Worm (Caenorhabditis elegans): ENCODE data around the gene suox-1.

The suox-1 gene

DNA sequence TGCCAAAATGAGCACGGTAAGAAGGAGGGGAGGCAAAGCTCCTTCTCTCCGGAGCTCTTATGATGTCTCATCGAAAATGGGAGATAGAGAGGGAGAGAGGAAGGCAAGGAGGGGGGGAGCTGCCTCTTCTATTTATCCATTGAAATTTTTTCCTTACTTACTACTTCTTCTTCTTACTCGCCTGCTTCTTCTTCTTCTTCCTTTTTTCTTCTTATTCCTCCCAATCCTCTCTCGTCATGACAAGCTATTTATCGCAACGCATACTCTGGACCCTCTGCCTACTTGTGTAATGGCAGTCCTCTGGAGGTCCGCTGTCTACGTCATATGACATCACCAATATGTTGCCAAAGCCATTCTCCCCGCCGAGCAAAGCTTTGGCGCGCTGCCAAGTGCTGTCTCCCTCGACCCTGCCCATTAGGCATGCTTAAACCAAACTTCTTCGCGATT lies 37.9 kb downstream of the suox-1 start (continued):
- TF ChIP-seq rec-8 (tag; optimal IDR thresholded peaks at IDR 0.05) (no peak), let-607 (tag; optimal IDR thresholded peaks at IDR 0.05) (no peak), ztf-3 (GFP tag; optimal IDR thresholded peaks at IDR 0.05) (no peak), F49E8.2 (tag; optimal IDR thresholded peaks at IDR 0.05; ENCODE audit: insufficient read depth) (no peak), F10E7.11 (tag; optimal IDR thresholded peaks at IDR 0.05) (no peak), F57A8.1 (GFP tag; optimal IDR thresholded peaks at IDR 0.05) (no peak), ccch-3 (GFP tag; optimal IDR thresholded peaks at IDR 0.05) (no peak), hlh-26 (GFP tag; conservative IDR thresholded peaks at IDR 0.05) (no peak), ceh-58 (GFP tag; IDR thresholded peaks at IDR 0.05) (no peak), lsl-1 (GFP tag; optimal IDR thresholded peaks at IDR 0.05) (no peak), nhr-120 (GFP tag; IDR thresholded peaks at IDR 0.05) (no peak), tbx-9 (tag; optimal IDR thresholded peaks at IDR 0.05; ENCODE audit: borderline replicate concordance) (no peak), hmg-1.2 (GFP tag; IDR thresholded peaks at IDR 0.05) (peak; percentile 34), dpff-1 (tag; optimal IDR thresholded peaks at IDR 0.05) (no peak), pha-4 (tag; optimal IDR thresholded peaks at IDR 0.05) (no peak), repo-1 (tag; optimal IDR thresholded peaks at IDR 0.05) (no peak), Y56A3A.18 (GFP tag; IDR thresholded peaks at IDR 0.05) (no peak), ekl-4 (GFP tag; IDR thresholded peaks at IDR 0.05) (no peak), ceh-79 (tag; optimal IDR thresholded peaks at IDR 0.05) (no peak), cebp-1 (GFP tag; IDR thresholded peaks at IDR 0.05) (no peak), cebp-1 (tag; optimal IDR thresholded peaks at IDR 0.05) (peak; percentile 48), ztf-22 (GFP tag; optimal IDR thresholded peaks at IDR 0.05) (no peak), attf-3 (GFP tag; conservative IDR thresholded peaks at IDR 0.05) (no peak), madf-8 (GFP tag; conservative IDR thresholded peaks at IDR 0.05) (no peak), rcor-1 (GFP tag; IDR thresholded peaks at IDR 0.05) (no peak), nhr-179 (tag; optimal IDR thresholded peaks at IDR 0.05) (no peak), madf-3 (GFP tag; IDR thresholded peaks at IDR 0.05) (no peak), B0035.1 (tag; optimal IDR thresholded peaks at IDR 0.05) (no peak), ztf-28 (GFP tag; IDR thresholded peaks at IDR 0.05) (no peak), ztf-25 (GFP tag; IDR thresholded peaks at IDR 0.05) (no peak), cebp-2 (GFP tag; IDR thresholded peaks at IDR 0.05) (no peak), bed-1 (GFP tag; IDR thresholded peaks at IDR 0.05) (no peak), lin-26 (GFP tag; IDR thresholded peaks at IDR 0.05) (no peak)

DNA sequence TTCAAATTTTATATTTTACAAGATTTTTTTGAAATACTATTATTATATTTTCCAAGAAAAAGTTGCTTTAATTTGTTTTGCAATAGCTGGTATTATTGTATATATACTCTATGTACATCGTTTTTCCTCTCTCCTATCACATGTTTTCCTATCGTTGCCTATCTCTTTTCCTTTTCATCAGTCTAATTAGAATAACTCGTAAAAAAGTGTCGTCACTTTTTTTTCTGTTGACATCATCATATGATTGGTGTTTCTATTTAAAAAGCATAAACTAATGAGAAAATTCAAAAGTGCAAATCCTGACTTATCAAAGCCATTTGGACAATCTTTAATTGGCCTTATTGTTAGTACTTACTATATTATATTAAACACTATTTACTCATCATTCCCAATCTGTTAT lies 38.7 kb downstream of the suox-1 start:
- no peak for TF ChIP-seq athp-1 (tag; optimal IDR thresholded peaks at IDR 0.05)
- no peak for TF ChIP-seq rec-8 (tag; optimal IDR thresholded peaks at IDR 0.05)
- no peak for TF ChIP-seq egl-18 (GFP tag; IDR thresholded peaks at IDR 0.05)
- no peak for TF ChIP-seq nhr-179 (tag; optimal IDR thresholded peaks at IDR 0.05)
- TF ChIP-seq nhr-120 (GFP tag; IDR thresholded peaks at IDR 0.05), result no peak
- no peak for TF ChIP-seq nfyb-1 (GFP tag; IDR thresholded peaks at IDR 0.05)
- no peak for TF ChIP-seq ekl-4 (GFP tag; IDR thresholded peaks at IDR 0.05)

DNA sequence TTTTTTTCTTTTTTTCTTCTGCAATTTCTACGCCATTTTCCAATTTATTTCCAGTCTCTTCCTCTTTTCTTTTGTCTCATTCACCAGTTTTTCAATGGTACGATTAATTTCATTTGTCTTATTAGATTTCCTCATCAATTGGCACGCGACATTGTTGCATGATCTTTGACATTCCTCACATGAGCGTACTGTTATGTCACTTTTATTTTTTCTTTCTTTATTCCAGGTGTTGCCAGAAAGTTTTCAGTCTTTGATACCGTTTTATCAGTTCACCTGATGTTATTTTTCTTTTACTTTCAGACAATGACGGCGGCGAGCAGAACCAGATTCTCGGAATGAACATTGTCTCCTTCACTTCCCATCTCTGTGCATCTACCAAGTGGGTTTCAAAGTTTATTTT lies 40.0 kb downstream of the suox-1 start, which contains the start of the genes olrn-1 and C02C6.14:
Gene olrn-1, plus strand, starts transcription at position 301 of the 400 bp plus-strand sequence.
Gene C02C6.14, plus strand, starts transcription at position 304 of the 400 bp plus-strand sequence.
- TF ChIP-seq Y53G8AR.9 (GFP tag; conservative IDR thresholded peaks at IDR 0.05) (no peak), F52B5.7 (tag; optimal IDR thresholded peaks at IDR 0.05) (no peak), madf-3 (GFP tag; IDR thresholded peaks at IDR 0.05) (no peak), repo-1 (tag; optimal IDR thresholded peaks at IDR 0.05) (no peak)
